Fruit fly (Drosophila melanogaster) S2 (cell line): Measurements from ENCODE around the gene Ppt1.

Experiments used
- CG8478 ChIP-seq: fragments of >200 bp; optimal IDR thresholded peaks from 2 replicates; lab custom pipeline; 2018
- CTCF ChIP-seq, 2 experiments: fragments of >200 bp; optimal IDR thresholded peaks; 2 replicates each; lab custom pipeline; 2018

Ppt1 gene

dm6 chrX:8663795-8664194, 26.2 kb downstream of the Ppt1 start:
- TF ChIP-seq CTCF (optimal IDR thresholded peaks at IDR 0.05; lab: Kevin White, UChicago) (no peak), CG8478 (lab: Kevin White, UChicago) (no peak)

DNA sequence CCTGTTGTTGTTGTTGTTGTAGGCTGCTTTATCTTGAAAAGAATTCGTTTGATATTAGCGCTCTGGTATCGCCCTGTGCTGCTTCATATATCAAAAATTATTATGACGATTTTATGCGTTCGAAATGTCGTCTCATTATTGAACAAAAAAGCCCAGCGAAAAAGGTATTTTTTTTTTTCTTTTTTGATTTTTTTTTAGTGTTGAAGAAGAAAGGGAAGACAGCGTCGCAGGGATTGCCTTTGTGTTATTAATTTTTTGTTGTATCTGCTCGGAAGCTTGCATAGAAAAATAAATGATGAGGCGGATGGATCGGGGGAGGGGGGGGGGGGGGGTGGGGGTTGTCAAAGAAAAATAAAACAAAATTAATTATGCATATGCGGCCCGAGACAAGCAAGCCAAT, 27.8 kb downstream of the Ppt1 start:
- TF ChIP-seq CG8478 (lab: Kevin White, UChicago) (no peak), CTCF (optimal IDR thresholded peaks at IDR 0.05; lab: Kevin White, UChicago) (no peak)

dm6 chrX:8661162-8661807, 28.7 kb downstream of the Ppt1 start:
- no peak for TF ChIP-seq CG8478 (lab: Kevin White, UChicago)
- no peak for TF ChIP-seq CTCF (optimal IDR thresholded peaks at IDR 0.05; lab: Kevin White, UChicago)

DNA sequence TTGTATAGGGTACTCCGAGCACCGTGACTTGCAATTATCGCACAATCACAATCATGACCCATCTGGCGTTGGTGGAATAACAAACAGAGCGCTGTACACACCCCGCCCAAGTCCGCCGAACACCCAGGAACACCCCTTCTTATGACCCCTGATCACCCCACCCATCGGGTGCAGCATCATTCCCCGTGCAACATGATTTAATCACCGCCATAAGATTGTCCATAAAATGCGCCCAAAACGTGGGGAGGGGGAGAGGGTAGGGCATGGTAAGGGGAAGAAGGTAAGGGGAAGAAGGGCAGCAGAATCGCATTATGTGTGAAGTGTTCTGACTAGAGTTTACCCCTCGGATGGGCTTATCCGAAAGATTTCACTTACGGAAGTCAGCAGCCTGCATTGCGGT, 29.7 kb downstream of the Ppt1 start:
- TF ChIP-seq CTCF (optimal IDR thresholded peaks at IDR 0.05; lab: Kevin White, UChicago), result no peak
- no peak for TF ChIP-seq CG8478 (lab: Kevin White, UChicago)

dm6 chrX:8658047-8658446, 32.0 kb downstream of the Ppt1 start:
- TF ChIP-seq CG8478 (lab: Kevin White, UChicago) (no peak), CTCF (optimal IDR thresholded peaks at IDR 0.05; lab: Kevin White, UChicago) (no peak)

DNA sequence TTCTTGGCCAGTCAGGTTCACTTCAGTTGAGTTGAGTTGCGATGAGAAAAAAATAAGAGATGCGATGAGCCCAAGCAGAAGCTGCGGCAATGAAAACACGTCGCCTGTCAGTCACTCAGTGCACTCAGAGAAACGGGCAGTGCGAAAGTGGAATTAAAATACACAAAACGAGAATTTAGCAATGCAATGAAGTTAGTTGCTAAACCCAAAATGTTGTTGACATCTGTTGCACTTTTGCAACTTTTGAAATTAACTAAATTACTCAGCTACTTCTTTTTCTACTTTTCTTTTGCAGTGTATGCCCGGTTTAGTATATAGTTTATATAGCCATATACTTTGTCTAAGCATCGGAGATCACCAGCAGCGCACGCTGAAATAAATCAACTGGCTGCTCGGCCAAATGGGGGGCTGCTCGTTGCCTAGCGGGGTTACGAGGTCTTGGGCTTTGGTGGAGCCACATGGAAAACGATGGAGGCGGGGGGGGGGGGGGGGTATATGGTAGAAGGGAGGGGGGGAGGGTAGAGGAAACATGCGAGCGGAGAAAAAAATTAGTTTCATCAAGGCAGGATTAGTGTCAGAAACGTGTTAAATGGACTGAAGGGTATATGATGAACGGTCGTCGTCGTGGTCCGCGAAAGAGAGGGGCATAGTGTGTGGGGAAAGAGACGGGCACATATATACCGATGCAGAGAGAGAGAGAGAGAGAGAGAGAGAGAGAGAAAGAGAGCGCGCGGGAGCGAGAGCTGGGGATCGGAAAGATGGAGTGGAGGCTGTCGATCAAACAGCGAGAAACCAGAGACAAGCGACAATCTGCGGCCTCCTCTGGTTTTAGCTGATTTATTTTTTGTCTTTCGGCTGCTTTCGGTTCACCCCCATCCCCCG, 33.2 kb downstream of the Ppt1 start:
- TF ChIP-seq CTCF (optimal IDR thresholded peaks at IDR 0.05; lab: Kevin White, UChicago) (no peak), CG8478 (lab: Kevin White, UChicago) (no peak)

dm6 chrX:8655228-8655627, 34.8 kb downstream of the Ppt1 start:
- no peak for TF ChIP-seq CG8478 (lab: Kevin White, UChicago)
- no peak for TF ChIP-seq CTCF (optimal IDR thresholded peaks at IDR 0.05; lab: Kevin White, UChicago)

DNA sequence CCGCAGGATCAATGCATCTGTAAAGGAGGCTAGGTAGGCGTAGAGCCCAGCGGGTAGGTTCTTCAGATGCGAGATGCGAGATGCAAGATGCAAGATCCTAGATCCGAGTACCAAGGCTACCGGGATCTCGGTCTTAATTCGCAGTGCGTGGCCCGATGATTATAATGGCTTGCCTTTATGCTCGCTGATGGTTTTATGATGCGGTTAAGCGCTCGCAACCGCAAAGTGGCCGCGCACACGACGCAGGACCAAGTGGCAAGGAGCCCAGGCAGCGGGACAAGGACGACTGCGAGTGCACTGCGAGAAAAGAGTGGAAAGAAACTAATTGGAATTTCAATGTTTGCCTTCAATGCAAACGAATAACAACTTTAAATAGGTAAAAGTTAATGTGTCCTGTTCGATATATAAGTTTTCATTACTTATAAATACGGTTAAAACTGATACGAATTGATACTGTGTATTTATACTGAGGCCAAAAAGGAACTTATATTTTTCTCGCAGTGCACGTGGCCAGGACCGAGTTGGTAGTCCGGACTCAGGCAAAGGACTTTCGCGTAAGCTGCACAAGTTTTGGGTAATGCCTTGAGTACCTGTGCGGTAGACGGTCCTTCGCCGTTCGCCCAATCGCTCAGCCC, 36.0 kb downstream of the Ppt1 start:
- no peak for TF ChIP-seq CTCF (optimal IDR thresholded peaks at IDR 0.05; lab: Kevin White, UChicago)
- TF ChIP-seq CG8478 (lab: Kevin White, UChicago), result no peak

dm6 chrX:8650631-8651133, 39.3 kb downstream of the Ppt1 start, which contains the start of gene oc:
oc (minus strand) TSS chrX:8650681.
- TF ChIP-seq CTCF (optimal IDR thresholded peaks at IDR 0.05; lab: Kevin White, UChicago) (peak; percentile 46 to 73), CG8478 (lab: Kevin White, UChicago) (peak; percentile 46)

DNA sequence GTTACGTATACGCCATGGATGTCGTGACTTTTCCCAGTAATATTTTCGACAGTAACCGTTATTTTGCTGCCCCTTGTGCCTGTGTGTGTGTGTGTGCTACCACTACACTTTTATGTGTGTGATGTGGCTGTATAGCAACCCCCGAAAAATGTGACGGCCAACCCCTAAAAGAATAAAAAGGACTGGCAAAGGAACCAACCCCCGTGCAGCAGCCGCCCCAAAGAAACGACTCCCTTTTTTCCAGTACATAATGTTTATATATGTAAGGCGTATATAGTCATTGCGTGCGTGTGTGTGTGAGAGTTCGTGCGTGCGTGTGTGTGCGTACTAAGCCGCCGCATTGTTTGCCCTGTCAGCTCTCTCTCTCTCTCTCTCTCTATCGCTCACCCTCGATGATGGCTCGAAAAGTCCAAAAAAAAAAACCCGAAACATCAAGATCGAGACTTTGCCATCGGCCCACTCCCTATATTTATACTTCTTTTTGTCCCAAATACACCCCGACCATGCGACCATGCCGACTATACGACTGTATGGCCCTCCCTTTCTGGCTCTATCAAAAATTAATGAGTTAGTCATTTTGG, 49.3 kb downstream of the Ppt1 start:
- TF ChIP-seq CG8478 (lab: Kevin White, UChicago), result no peak
- no peak for TF ChIP-seq CTCF (optimal IDR thresholded peaks at IDR 0.05; lab: Kevin White, UChicago)
